Worm (Caenorhabditis elegans) whole organism, late embryonic: ENCODE measurements around the gene best-17.
A peak's percentile ranks its signal among the peaks of the same experiment; 100 is the strongest.

Experiments
- C38D4.7 ChIP-seq: fragments of 200-800 bp; sonication (Bioruptor generic); optimal IDR thresholded peaks from 2 replicates; lab custom pipeline; 2018; ENCODE audit warnings: mild to moderate bottlenecking, missing genetic modification characterization, moderate library complexity, missing compliant biosample characterization
- K09A11.1 ChIP-seq: sonication (generic microtip); optimal IDR thresholded peaks from 2 replicates; lab custom pipeline; 2017; ENCODE audit warnings: antibody characterized with exemption, mild to moderate bottlenecking, missing genetic modification characterization, missing compliant biosample characterization; ENCODE audit not compliant: insufficient read depth
- ama-1 ChIP-seq: fragments of 150-350 bp; optimal IDR thresholded peaks from 2 replicates; lab custom pipeline; 2014
- ceh-18 ChIP-seq: sonication (generic microtip); optimal IDR thresholded peaks from 2 replicates; lab custom pipeline; 2016; ENCODE audit warnings: missing genetic modification characterization, missing compliant biosample characterization
- ceh-19 ChIP-seq: fragments of 200-800 bp; sonication (Bioruptor generic); optimal IDR thresholded peaks from 2 replicates; lab custom pipeline; 2018; ENCODE audit warnings: mild to moderate bottlenecking, missing genetic modification characterization, missing compliant biosample characterization
- ceh-2 ChIP-seq: sonication (generic microtip); optimal IDR thresholded peaks from 2 replicates; lab custom pipeline; 2016; ENCODE audit warnings: missing genotype, missing genetic modification characterization, missing compliant biosample characterization
- ceh-31 ChIP-seq: sonication (generic microtip); optimal IDR thresholded peaks from 2 replicates; lab custom pipeline; 2016; ENCODE audit warnings: missing genetic modification characterization, missing compliant biosample characterization
- ceh-34 ChIP-seq: sonication (generic microtip); optimal IDR thresholded peaks from 2 replicates; lab custom pipeline; 2016; ENCODE audit warnings: mild to moderate bottlenecking, missing genetic modification characterization, missing compliant biosample characterization
- ceh-45 ChIP-seq: fragments of 200-800 bp; sonication (Bioruptor generic); IDR thresholded peaks from 2 replicates; pipeline ENCODE4 v1.3.6; 2022; ENCODE audit warnings: missing genetic modification reagents, missing genetic modification characterization, missing compliant biosample characterization
- ceh-48 ChIP-seq: sonication (generic microtip); optimal IDR thresholded peaks from 2 replicates; lab custom pipeline; 2016; ENCODE audit warnings: missing genetic modification characterization, inconsistent platforms, missing compliant biosample characterization
- ceh-6 ChIP-seq: fragments of 200-800 bp; sonication (Bioruptor generic); optimal IDR thresholded peaks from 2 replicates; lab custom pipeline; 2018; ENCODE audit warnings: mild to moderate bottlenecking, missing genetic modification characterization, missing compliant biosample characterization
- dmd-4 ChIP-seq: sonication (generic microtip); optimal IDR thresholded peaks from 2 replicates; lab custom pipeline; 2016; ENCODE audit warnings: borderline replicate concordance, missing genetic modification characterization, missing compliant biosample characterization
- dve-1 ChIP-seq: sonication (generic microtip); optimal IDR thresholded peaks from 2 replicates; lab custom pipeline; 2017; ENCODE audit warnings: antibody characterized with exemption, mild to moderate bottlenecking, missing genetic modification characterization, missing compliant biosample characterization
- elt-2 ChIP-seq: sonication (generic microtip); optimal IDR thresholded peaks from 2 replicates; lab custom pipeline; 2016; ENCODE audit warnings: missing genetic modification reagents, missing genetic modification characterization, missing compliant biosample characterization
- ets-4 ChIP-seq: sonication (generic microtip); optimal IDR thresholded peaks from 2 replicates; lab custom pipeline; 2016; ENCODE audit warnings: missing genetic modification characterization, missing compliant biosample characterization
- fkh-6 ChIP-seq: sonication (generic microtip); optimal IDR thresholded peaks from 2 replicates; lab custom pipeline; 2016; ENCODE audit warnings: missing genetic modification characterization, missing compliant biosample characterization
- gmeb-2 ChIP-seq: sonication (generic microtip); optimal IDR thresholded peaks from 2 replicates; lab custom pipeline; 2016; ENCODE audit warnings: missing genetic modification characterization, inconsistent platforms, missing compliant biosample characterization
- hlh-13 ChIP-seq: fragments of 200-800 bp; sonication (Bioruptor generic); optimal IDR thresholded peaks from 2 replicates; lab custom pipeline; 2018; ENCODE audit warnings: mild to moderate bottlenecking, missing genetic modification characterization, missing compliant biosample characterization
- hlh-30 ChIP-seq: sonication (generic microtip); optimal IDR thresholded peaks from 2 replicates; lab custom pipeline; 2017; ENCODE audit warnings: antibody characterized with exemption, missing genetic modification characterization, missing compliant biosample characterization; ENCODE audit not compliant: insufficient read depth
- hlh-6 ChIP-seq: sonication (generic microtip); optimal IDR thresholded peaks from 2 replicates; lab custom pipeline; 2016; ENCODE audit warnings: missing genotype, missing genetic modification characterization, missing compliant biosample characterization
- hlh-8 ChIP-seq: sonication (generic microtip); optimal IDR thresholded peaks from 2 replicates; lab custom pipeline; 2016; ENCODE audit warnings: missing genotype, missing genetic modification characterization, missing compliant biosample characterization
- lim-6 ChIP-seq: sonication (generic microtip); optimal IDR thresholded peaks from 2 replicates; lab custom pipeline; 2016; ENCODE audit warnings: missing genetic modification characterization, missing compliant biosample characterization
- lin-11 ChIP-seq: fragments of 200-800 bp; sonication (Bioruptor generic); optimal IDR thresholded peaks from 2 replicates; lab custom pipeline; 2018; ENCODE audit warnings: mild to moderate bottlenecking, missing genetic modification characterization, missing compliant biosample characterization
- mec-3 ChIP-seq: sonication (generic microtip); optimal IDR thresholded peaks from 2 replicates; lab custom pipeline; 2016; ENCODE audit warnings: borderline replicate concordance, missing genetic modification characterization, missing compliant biosample characterization
- nhr-11 ChIP-seq: fragments of 150-350 bp; optimal IDR thresholded peaks from 2 replicates; lab custom pipeline; 2014; ENCODE audit warnings: missing biosample characterization, missing genetic modification characterization
- npax-4 ChIP-seq: sonication (generic microtip); optimal IDR thresholded peaks from 2 replicates; lab custom pipeline; 2016; ENCODE audit warnings: missing genetic modification characterization, missing compliant biosample characterization
- odd-2 ChIP-seq: sonication (generic microtip); optimal IDR thresholded peaks from 2 replicates; lab custom pipeline; 2017; ENCODE audit warnings: antibody characterized with exemption, mild to moderate bottlenecking, missing genetic modification characterization, missing compliant biosample characterization
- pag-3 ChIP-seq: sonication (generic microtip); optimal IDR thresholded peaks from 2 replicates; lab custom pipeline; 2016; ENCODE audit warnings: missing compliant biosample characterization, missing genetic modification characterization, borderline replicate concordance
- pat-9 ChIP-seq: fragments of 200-800 bp; sonication (Bioruptor generic); optimal IDR thresholded peaks from 2 replicates; lab custom pipeline; 2018; ENCODE audit warnings: mild to moderate bottlenecking, missing genetic modification characterization, moderate library complexity, missing compliant biosample characterization
- pax-1 ChIP-seq: fragments of 150-350 bp; optimal IDR thresholded peaks from 2 replicates; lab custom pipeline; 2014; ENCODE audit warnings: missing biosample characterization, missing genetic modification characterization
- pha-4 ChIP-seq: fragments of 150-350 bp; optimal IDR thresholded peaks from 2 replicates; lab custom pipeline; 2018; ENCODE audit warnings: missing biosample characterization, missing genetic modification reagents, missing genetic modification characterization
- pqm-1 ChIP-seq: sonication (generic microtip); optimal IDR thresholded peaks from 2 replicates; lab custom pipeline; 2016; ENCODE audit warnings: missing genetic modification characterization, missing compliant biosample characterization
- pros-1 ChIP-seq: fragments of 150-350 bp; optimal IDR thresholded peaks from 2 replicates; lab custom pipeline; 2014; ENCODE audit warnings: missing biosample characterization, missing genetic modification reagents, missing genetic modification characterization
- ref-2 ChIP-seq: sonication (generic microtip); optimal IDR thresholded peaks from 2 replicates; lab custom pipeline; 2016; ENCODE audit warnings: missing genetic modification characterization, missing compliant biosample characterization
- sdc-2 ChIP-seq: sonication (generic microtip); optimal IDR thresholded peaks from 2 replicates; lab custom pipeline; 2016; ENCODE audit warnings: missing genotype, missing genetic modification characterization, missing compliant biosample characterization
- sox-2 ChIP-seq: fragments of 200-800 bp; sonication (Bioruptor generic); IDR thresholded peaks from 2 replicates; pipeline ENCODE4 v1.3.6; 2022; ENCODE audit warnings: missing genetic modification reagents, missing genetic modification characterization, missing compliant biosample characterization
- syd-9 ChIP-seq: sonication (generic microtip); optimal IDR thresholded peaks from 2 replicates; lab custom pipeline; 2016; ENCODE audit warnings: mild to moderate bottlenecking, missing genetic modification characterization, moderate library complexity, missing compliant biosample characterization
- tbx-7 ChIP-seq: sonication (generic microtip); optimal IDR thresholded peaks from 2 replicates; lab custom pipeline; 2016; ENCODE audit warnings: missing genotype, missing genetic modification characterization, missing compliant biosample characterization
- ttx-3 ChIP-seq: sonication (generic microtip); optimal IDR thresholded peaks from 2 replicates; lab custom pipeline; 2016; ENCODE audit warnings: missing genetic modification reagents, missing genetic modification characterization, missing compliant biosample characterization
- unc-3 ChIP-seq, 2 experiments: fragments of 200-800 bp in 1 of 2; sonication (Bioruptor generic) in 1 of 2; sonication (generic microtip) in 1 of 2; conservative IDR thresholded peaks in 1 of 2; optimal IDR thresholded peaks in 1 of 2; 2 replicates each; pipeline versions ENCODE4 v1.3.6 to Lab custom; 2016 to 2022; ENCODE audit warnings: missing compliant biosample characterization in 2 of 2, missing genetic modification characterization in 2 of 2, missing genetic modification reagents in 1 of 2
- unc-42 ChIP-seq: sonication (generic microtip); optimal IDR thresholded peaks from 2 replicates; lab custom pipeline; 2016; ENCODE audit warnings: missing genotype, missing genetic modification characterization, missing compliant biosample characterization
- unc-55 ChIP-seq: sonication (generic microtip); optimal IDR thresholded peaks from 2 replicates; lab custom pipeline; 2017; ENCODE audit warnings: missing biosample characterization, missing genetic modification reagents, missing genetic modification characterization
- unc-86 ChIP-seq: sonication (generic microtip); optimal IDR thresholded peaks from 2 replicates; lab custom pipeline; 2016; ENCODE audit warnings: missing genetic modification characterization, missing compliant biosample characterization
- zip-5 ChIP-seq: sonication (generic microtip); optimal IDR thresholded peaks from 2 replicates; lab custom pipeline; 2016; ENCODE audit warnings: missing genetic modification characterization, missing compliant biosample characterization

Gene best-17

DNA sequence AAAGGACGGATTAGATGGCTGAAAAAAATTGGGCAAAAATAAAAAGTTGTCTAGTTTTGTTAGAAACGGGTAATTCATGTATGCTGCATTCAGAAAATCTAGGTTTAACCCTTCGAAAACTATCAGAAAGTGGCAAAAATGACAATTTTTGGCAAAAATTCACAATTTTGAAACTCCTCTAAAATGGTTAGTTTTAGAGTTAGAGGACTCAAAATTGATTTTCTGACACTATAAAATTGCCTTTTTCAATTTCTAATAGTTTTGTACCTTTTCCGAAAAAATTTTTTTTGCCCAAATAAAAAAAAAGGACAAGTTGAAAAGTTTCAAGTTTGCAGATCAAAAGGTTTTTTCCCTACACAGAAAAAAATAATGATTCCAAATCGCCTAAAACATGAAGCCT is 32.9 kb downstream of the best-17 start:
- TF ChIP-seq pax-1 (tag; lab: Kevin White, UChicago) (no peak), ttx-3 (tag; lab: Kevin White, UChicago) (no peak), ceh-18 (tag; lab: Kevin White, UChicago) (no peak), elt-2 (tag; lab: Kevin White, UChicago) (no peak), fkh-6 (no peak), unc-42 (tag; lab: Kevin White, UChicago) (no peak), hlh-13 (GFP tag; lab: Kevin White, UChicago) (no peak), ceh-6 (no peak), gmeb-2 (tag; lab: Kevin White, UChicago) (no peak), mec-3 (tag; lab: Kevin White, UChicago) (no peak), syd-9 (tag; lab: Kevin White, UChicago) (no peak), ceh-2 (no peak), dmd-4 (tag; lab: Kevin White, UChicago) (no peak), ceh-45 (no peak)

DNA sequence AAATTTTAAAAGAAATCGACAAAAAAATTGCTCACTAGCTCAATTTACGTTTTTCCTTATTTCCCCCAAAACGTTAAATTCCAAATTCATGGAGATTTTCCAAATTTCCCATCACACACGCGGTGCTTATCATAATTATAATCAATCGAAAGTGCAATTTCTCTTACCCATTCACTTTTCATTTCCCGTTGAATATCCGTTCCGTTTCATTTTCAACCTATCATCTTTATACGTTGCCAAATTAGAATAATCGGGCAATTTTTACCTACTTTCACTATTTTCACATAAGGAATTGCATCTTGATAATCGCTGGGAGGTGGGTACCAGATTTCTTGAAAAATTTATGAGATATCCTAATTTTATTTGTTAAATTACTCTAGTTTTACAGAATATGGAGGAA is 40.6 kb downstream of the best-17 start:
- TF ChIP-seq pag-3 (tag; lab: Kevin White, UChicago) = no peak
- TF ChIP-seq lin-11 (tag; lab: Kevin White, UChicago) = no peak

DNA sequence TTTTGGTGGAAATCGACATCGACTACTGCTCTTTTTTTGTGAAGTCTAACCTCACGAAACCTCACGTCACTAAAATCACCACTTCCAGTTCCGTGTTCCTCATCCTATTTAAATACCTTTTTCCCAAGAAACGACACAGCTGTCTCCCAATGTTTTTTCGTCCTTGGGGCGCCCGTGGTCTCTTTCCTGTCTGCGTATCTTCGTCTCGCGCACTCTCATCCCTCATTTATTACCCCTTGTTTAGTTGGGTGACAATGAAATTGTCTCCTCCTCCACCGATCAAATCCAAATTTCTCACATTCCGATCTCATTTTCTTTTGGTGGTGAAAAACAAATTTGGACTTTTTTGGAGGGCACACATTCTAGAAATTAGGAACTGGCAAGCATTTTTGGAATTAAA is 44.7 kb downstream of the best-17 start:
- TF ChIP-seq pqm-1 (tag; lab: Kevin White, UChicago) (no peak), ama-1 (no peak), mec-3 (tag; lab: Kevin White, UChicago) (no peak), unc-86 (tag; lab: Kevin White, UChicago) (no peak)

DNA sequence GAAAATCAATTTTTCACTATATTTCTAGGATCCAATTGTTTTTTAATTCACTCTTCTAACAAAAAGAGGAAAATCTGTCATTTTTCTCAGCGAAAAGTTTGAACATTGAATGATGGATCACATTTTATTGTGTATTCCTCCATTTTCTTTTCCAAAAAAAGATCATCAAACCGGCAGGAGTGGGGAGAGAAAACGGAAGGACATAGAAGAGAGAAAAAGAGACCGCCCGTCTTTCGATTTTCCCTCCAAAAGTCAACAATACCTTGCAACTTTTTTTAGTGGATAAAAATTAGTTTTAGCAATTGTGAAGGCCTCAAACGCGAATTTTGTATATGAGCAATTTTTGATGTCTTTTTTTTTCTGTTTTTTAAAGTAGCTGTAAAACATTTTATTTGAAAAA is 45.7 kb downstream of the best-17 start:
- TF ChIP-seq lin-11 (tag; lab: Kevin White, UChicago) = no peak
- TF ChIP-seq nhr-11 (tag; lab: Kevin White, UChicago) = no peak
- no peak for TF ChIP-seq ama-1
- TF ChIP-seq tbx-7 (tag; lab: Kevin White, UChicago) = no peak
- no peak for TF ChIP-seq ceh-48 (tag; lab: Kevin White, UChicago)
- no peak for TF ChIP-seq sdc-2 (tag; lab: Kevin White, UChicago)
- no peak for TF ChIP-seq odd-2 (tag; lab: Kevin White, UChicago)
- no peak for TF ChIP-seq unc-86 (tag; lab: Kevin White, UChicago)
- no peak for TF ChIP-seq ceh-45
- TF ChIP-seq dve-1 (tag; lab: Kevin White, UChicago) = no peak
- TF ChIP-seq ets-4 = no peak
- TF ChIP-seq hlh-13 (GFP tag; lab: Kevin White, UChicago) = no peak
- TF ChIP-seq hlh-6 = no peak
- no peak for TF ChIP-seq zip-5 (tag; lab: Kevin White, UChicago)
- TF ChIP-seq npax-4 = no peak
- TF ChIP-seq hlh-8 (tag; lab: Kevin White, UChicago) = no peak
- TF ChIP-seq lim-6 (tag; lab: Kevin White, UChicago) = no peak
- no peak for TF ChIP-seq unc-55 (GFP tag; lab: Kevin White, UChicago)
- TF ChIP-seq dmd-4 (tag; lab: Kevin White, UChicago) = no peak
- TF ChIP-seq pha-4 = no peak

DNA sequence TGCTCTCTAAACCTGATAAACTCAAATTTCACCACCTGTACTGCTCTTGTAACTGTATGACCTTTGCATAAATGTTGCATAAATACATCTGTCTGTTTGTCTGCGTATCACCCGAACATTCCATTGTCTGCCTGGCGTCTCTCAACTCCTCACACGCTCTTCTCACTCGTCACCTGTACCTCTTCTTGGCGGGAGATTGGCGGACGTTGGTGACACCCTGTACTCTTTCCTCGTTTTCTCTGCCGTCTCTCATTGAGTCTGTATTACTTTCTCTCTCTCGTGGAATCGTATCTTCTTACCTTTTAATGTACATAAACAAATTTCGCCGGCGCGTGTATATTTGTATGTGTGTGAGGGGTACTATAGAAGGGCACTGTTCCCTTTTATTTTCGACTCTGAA is 50.6 kb downstream of the best-17 start:
- TF ChIP-seq K09A11.1 (tag; lab: Kevin White, UChicago) (no peak), odd-2 (tag; lab: Kevin White, UChicago) (no peak), syd-9 (tag; lab: Kevin White, UChicago) (no peak), sox-2 (GFP tag; lab: Robert Waterston, UW) (peak; percentile 38; the same call in 1 of the 2 replicates), ets-4 (peak; percentile 21), pat-9 (no peak), C38D4.7 (GFP tag; lab: Kevin White, UChicago) (no peak), ref-2 (tag; lab: Kevin White, UChicago) (peak; percentile 44), unc-86 (tag; lab: Kevin White, UChicago) (no peak), tbx-7 (tag; lab: Kevin White, UChicago) (peak; percentile 20), ceh-19 (GFP tag; lab: Kevin White, UChicago) (no peak), hlh-30 (peak; percentile 45), ceh-2 (peak; percentile 46), unc-3 (GFP tag; conservative IDR thresholded peaks at IDR 0.05; lab: Robert Waterston, UW) (no peak), unc-3 (tag; optimal IDR thresholded peaks at IDR 0.05; lab: Kevin White, UChicago) (no peak), ama-1 (no peak), pros-1 (tag; lab: Kevin White, UChicago) (peak; percentile 39), ceh-31 (tag; lab: Kevin White, UChicago) (peak; percentile 17), ceh-34 (tag; lab: Kevin White, UChicago) (peak; percentile 89)
